Worm (Caenorhabditis elegans): ENCODE results near the gene zipt-2.2.

DNA sequence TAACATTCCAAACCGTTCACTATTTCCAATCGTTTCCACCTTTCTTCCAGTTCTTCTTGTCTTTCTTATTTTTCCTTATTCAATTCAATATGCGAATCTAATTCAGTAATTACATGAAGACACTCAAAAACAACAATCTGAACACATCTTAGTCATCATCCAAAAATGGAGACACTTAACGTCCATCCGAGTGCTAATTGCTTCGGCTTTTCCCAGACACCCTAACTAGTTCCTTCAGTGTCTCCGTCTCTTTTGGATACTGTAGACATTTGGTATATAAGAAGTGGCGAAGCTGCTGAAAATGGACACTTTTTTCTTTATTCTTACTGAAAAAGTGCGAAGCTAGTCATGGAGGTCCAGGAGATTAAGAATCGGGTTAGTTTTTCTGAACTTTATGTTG is 27.8 kb upstream of the zipt-2.2 start, which contains the start of gene col-33:
- TF ChIP-seq elt-2 (tag; optimal IDR thresholded peaks at IDR 0.05): no peak
- TF ChIP-seq ces-1 (GFP tag; optimal IDR thresholded peaks at IDR 0.05): no peak
- no peak for TF ChIP-seq lin-14 (GFP tag; optimal IDR thresholded peaks at IDR 0.05)
